Worm (Caenorhabditis elegans) whole organism, dauer: Measurements from ENCODE around the gene W01C8.5.

Experiments used
- unc-62 ChIP-seq: sonication (generic microtip); optimal IDR thresholded peaks from 2 replicates; lab custom pipeline; 2017; ENCODE audit warnings: missing biosample characterization, missing genetic modification reagents, missing genetic modification characterization

W01C8.5 gene

DNA sequence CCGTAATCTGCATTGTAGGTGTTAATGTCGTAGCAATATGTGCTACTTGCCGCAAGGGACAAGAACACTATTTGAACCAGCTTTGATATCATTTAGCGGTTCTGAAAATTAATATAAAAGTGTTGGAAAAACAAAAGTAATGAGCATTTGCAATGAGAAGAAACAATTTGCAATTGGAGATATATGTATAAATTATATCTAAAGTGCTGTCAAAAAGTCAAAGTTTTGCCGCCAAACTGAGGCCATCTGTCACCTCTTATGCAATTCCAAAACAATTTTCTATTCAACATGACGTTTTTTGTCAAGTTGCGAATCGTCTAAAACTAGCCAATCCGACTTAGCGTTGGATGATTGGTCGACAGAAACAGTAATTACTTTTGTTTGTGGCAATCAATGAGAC lies at the start of gene W01C8.5:
W01C8.5 (minus strand) TSS at position 101 of the 400 bp plus-strand sequence.
- no peak for TF ChIP-seq unc-62 (GFP tag; lab: Kevin White, UChicago)

- no peak for TF ChIP-seq unc-62 (GFP tag; lab: Kevin White, UChicago)
These were observed 49.6 kb upstream of the W01C8.5 start for ce11 chrX:5746665-5747064.

ce11 chrX:5743209-5743608 lies 46.1 kb upstream of the W01C8.5 start, which contains the start of gene gnrr-4:
TSS of gene gnrr-4 (minus strand) at chrX:5743309.
- TF ChIP-seq unc-62 (GFP tag; lab: Kevin White, UChicago) = no peak

DNA sequence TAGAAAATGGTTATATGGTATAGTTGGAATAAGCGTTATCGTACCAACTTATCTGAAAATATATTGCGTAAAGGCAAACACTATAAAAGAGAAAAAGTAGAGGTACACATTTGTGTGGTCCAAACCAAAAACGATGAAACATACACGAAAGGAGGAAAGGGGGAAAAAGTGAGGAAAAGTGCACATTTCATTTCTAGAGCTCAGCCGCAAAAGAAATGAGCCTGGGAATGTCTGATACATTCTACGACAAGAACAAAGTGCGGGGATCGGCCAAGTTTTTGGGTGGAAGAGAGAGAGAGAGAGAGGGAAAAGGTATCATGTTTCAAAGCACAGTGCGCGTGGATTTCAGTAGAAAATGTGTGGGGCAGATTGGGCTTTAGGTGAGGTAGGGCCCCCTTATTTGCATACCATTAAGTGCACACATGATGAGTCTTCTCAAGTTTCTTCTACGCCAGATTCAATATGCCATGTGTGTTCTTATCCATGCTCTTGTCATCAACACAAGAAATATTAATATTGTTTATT lies 36.7 kb upstream of the W01C8.5 start, which contains the start of gene rgs-6:
rgs-6 (minus strand) TSS at position 51 of the 525 bp plus-strand sequence.
- TF ChIP-seq unc-62 (GFP tag; lab: Kevin White, UChicago) = no peak

DNA sequence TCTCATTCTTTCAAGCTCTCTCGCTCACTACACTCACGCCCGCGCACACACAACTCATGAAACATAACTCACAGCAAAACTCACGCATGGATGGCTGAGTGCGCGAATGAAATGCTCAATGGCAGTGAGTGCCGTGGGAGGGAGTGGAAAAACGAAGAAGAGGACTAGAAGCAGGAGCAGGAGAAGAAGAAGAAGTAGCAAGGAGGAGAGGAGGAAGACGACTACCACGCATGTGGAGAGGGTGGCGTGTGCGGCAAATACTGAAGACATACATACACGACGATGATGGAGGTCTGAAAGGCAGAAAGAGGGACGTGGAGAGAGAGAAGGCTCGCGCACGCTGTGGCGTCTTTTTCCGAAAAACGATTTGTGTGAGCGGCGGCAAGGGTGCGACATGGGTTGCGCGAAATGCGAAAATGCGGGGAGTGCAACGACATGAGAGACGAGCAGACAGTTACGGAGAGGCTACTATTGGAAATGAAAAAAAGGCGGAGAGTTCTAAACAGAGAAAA lies 31.9 kb upstream of the W01C8.5 start:
- no peak for TF ChIP-seq unc-62 (GFP tag; lab: Kevin White, UChicago)

DNA sequence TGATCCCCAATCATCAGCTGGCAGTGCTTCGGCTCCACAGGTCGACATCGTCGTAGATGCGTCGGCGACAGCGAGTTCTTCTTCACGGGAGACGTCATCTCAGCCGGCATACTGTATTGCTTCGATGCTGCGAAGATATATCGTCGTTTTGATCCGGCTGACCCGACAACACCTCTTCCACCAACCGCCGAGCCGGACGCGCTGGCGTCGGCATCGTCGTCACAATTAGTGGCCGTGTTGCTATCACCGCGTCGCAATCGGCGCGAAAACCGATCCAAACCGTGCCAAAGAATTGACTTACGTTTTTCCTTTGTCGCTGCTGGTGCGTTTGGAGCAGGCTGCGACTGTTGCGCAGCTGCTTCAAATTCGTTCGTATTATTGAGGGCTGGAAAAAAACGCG lies 29.1 kb upstream of the W01C8.5 start:
- TF ChIP-seq unc-62 (GFP tag; lab: Kevin White, UChicago) = no peak

DNA sequence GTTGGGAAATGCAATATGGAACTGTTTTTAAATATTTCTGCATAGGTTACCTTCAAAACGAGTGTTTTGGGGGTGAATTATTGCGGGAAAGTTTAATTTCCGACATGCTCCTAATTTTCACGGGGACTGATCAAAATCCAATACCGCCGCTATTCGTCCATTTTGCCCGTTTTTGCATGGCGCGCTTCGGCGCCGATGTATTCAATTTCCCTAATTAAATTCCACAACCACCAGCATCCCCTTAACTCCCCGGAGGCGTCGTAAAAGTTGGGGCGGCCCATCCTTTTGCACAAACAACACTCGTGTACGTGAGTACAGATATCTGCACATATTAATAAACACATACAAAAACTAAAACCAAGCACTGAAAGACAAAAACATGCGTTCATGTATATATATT lies 27.4 kb upstream of the W01C8.5 start:
- TF ChIP-seq unc-62 (GFP tag; lab: Kevin White, UChicago) = no peak

DNA sequence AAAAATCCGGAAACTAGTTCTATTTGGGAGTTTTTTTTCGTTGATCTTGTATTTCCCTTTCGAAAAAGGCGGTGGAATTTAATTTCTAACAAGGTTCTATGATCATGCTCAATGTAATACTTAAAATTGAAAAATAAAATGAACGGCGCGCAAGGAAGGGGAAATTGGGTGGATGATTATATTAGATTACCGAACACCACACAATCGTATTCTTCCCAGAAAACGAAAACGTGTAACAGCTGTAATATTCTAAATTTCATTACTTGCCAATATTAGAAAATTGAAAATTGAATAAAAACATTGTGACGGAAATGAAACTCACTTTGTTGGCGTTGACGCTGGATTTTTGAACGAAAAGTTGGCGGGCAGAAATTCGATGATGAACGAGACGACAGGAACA lies 26.6 kb upstream of the W01C8.5 start:
- no peak for TF ChIP-seq unc-62 (GFP tag; lab: Kevin White, UChicago)

ce11 chrX:5720929-5721328 lies 23.8 kb upstream of the W01C8.5 start:
- no peak for TF ChIP-seq unc-62 (GFP tag; lab: Kevin White, UChicago)

DNA sequence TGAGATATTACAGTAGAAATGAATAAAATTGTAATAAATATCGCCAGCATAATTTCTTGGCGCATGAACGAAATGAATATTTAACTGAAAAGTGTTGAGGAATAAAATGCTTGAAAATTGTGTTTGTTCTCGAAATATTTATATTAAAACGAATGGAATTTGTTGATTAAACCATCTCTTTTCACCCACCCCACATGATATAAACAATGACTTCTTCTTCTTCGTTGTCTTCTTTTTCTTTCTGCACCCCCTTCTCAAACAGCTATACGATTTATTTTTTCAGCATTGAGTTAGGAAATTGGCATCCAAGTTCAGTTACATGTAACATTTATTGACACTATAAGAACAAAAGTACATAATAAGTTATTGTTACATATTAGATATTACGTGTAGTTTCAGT lies 23.0 kb upstream of the W01C8.5 start, which contains the start of gene C41G11.1:
C41G11.1 (minus strand) TSS at position 101 of the 400 bp plus-strand sequence.
- no peak for TF ChIP-seq unc-62 (GFP tag; lab: Kevin White, UChicago)

DNA sequence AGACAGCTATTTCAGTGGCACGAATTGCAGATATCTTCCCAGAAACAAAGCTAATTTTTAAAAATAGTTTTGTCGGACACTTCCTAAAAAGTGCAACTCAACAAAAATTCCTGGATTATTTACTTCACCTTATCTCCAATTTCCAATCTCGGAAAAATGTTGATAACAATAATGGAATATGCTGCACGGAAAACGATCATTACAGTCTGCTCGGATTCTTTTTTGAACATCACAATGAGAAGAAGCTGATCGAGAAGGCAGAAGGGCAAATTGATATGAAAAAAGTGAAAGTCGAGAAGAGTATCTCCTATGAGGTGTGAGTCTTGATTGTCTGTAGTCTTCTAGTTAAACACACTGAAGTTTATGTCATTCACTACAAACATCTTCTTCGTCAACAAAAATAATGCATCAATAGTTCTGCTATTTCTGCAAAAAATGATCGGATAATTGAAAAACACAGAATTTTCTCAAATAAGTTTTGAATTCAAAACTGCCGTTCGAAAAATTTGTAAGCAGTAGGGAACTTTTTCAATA lies 18.8 kb upstream of the W01C8.5 start:
- TF ChIP-seq unc-62 (GFP tag; lab: Kevin White, UChicago) = no peak

ce11 chrX:5715369-5715768 lies 18.3 kb upstream of the W01C8.5 start:
- no peak for TF ChIP-seq unc-62 (GFP tag; lab: Kevin White, UChicago)

DNA sequence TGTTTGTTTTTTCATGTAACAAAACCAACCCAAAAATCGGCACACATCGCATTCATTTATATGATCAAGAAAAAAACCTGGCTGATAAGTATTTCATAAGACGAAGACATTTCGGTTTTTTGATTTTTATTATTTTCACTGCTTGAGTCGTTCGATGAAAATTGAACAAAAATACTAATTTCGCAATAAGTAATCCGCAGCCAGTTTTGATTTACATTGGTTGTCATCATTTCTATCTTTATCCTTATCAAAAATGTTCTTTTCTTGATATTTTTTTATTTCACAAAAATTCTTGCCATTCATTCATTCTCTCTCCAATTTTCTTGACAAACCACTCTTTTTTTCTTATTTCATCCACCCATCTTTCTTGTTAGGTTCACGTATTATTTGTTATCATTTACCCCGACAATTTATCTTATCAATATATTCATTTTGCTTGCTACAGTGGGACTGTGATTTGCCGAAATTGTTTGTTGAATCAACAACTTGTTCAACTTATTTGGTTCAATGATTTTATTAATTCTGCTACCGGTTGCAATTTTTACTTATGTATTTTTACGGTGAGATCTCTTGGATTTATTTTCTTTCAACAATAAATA lies 17.1 kb upstream of the W01C8.5 start, which contains the start of gene cyp-43A1:
cyp-43A1 (plus strand) TSS at position 446 of the 599 bp plus-strand sequence.
- TF ChIP-seq unc-62 (GFP tag; lab: Kevin White, UChicago) = no peak

DNA sequence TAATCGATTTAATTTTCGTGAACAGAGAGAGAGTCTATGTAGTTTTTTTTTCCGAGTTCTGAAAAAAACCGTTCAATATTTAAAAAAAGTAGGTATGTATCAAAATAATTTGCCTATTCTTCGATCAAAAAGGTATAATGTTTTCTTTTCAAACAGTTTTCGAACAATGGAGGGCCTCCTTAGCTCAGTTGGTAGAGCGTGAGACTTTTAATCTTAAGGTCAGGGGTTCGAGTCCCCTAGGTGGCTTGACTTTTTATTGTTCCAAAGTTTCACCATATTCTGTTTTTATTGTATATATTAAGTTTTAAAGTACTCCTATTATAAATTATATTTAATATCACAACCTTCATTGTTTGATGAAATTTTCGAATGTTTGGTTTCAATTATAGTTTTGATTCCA lies 16.4 kb upstream of the W01C8.5 start:
- TF ChIP-seq unc-62 (GFP tag; lab: Kevin White, UChicago) = no peak

ce11 chrX:5710637-5711036 lies 13.5 kb upstream of the W01C8.5 start, which contains the start of gene cat-1:
TSS of gene cat-1 (minus strand) at chrX:5710737.
- TF ChIP-seq unc-62 (GFP tag; lab: Kevin White, UChicago) = no peak

DNA sequence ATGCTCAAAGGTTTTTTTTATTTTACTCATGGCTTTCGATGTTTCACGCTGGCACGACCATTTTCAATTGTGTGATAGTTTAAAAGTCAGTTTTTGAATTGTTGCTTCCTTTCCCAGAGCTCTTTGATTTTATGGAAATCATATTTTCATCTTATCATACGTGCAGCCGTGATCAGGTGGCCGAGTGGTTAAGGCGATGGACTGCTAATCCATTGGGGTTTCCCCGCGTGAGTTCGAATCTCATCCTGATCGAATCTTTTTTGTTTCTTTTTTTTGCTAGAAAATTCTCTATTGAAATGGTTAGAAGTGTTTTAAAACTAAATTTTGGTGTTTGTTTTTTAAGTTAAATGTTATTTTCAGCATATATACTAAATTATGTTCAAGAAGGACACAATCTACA lies 12.1 kb upstream of the W01C8.5 start:
- no peak for TF ChIP-seq unc-62 (GFP tag; lab: Kevin White, UChicago)

DNA sequence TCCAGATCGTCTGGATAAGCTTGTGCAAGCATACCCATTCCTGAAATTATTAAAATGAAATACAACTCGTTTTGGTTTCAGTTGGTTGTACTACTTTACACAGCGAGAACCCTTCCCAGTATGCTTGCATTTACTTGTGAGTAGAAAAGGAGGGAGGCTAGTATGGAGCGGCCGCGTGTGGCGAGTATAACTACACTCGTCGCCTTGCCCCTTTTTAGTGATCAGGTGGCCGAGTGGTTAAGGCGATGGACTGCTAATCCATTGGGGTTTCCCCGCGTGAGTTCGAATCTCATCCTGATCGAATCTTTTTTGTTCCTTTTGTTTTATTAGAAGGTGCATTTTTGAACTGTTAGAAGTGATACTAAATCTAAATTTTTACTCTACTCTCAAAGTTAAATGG lies 10.7 kb upstream of the W01C8.5 start:
- no peak for TF ChIP-seq unc-62 (GFP tag; lab: Kevin White, UChicago)
